Fruit fly (Drosophila melanogaster): ENCODE measurements around the gene NTPase.

Gene NTPase

DNA sequence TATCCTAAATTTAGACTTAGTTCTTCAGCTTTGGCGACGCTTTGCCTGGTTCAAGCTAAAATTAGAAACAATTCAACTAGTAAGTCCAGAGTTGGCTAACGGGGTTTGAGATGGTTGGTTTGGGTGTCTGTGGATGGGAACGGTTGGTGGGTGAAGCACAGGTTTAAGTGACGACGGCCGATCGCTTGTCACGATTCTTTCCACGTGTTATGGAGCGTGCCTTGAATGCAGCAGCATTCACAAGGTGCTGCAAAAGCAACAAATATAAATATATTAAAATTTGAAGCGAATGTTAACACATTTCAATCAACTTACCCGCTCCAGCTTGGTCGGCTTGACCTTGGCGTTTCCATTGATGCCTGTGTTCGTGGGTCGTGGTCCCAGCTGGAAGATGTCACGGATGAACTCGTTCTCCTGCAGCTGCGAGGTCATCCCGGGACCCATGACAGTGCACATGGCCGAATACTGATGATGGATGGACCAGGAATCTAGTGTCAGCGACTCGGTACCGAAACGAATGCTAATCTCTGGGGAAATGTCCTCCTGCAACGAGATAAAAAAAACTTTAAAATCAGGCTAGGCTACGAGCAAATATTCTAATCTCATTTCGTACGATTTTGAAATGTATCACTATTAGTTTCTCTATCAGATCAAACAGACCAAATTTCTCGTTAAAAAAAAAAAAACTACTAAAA, 16.5 kb downstream of the NTPase start, which contains the start of gene CG8813 (continued):
- no peak for TF ChIP-seq CG2875 (GFP tag; optimal IDR thresholded peaks at IDR 0.05)
- no peak for TF ChIP-seq CG34376 (GFP tag; optimal IDR thresholded peaks at IDR 0.05)
- TF ChIP-seq Ets65A (GFP tag), result peak; percentile 78
- no peak for TF ChIP-seq CG12769 (tag; optimal IDR thresholded peaks at IDR 0.05)
- TF ChIP-seq CG6813 (GFP tag; optimal IDR thresholded peaks at IDR 0.05), result no peak
- no peak for TF ChIP-seq CG11695 (GFP tag; IDR thresholded peaks at IDR 0.05)
- TF ChIP-seq Six4 (GFP tag; optimal IDR thresholded peaks at IDR 0.05), result no peak
- no peak for TF ChIP-seq maf-S (GFP tag; optimal IDR thresholded peaks at IDR 0.05)
- TF ChIP-seq inv (GFP tag; IDR thresholded peaks at IDR 0.05; ENCODE audit: partially characterized antibody), result 0 out of 2 replicates have a peak, but pooled peaks have one; percentile 16
- TF ChIP-seq vvl (GFP tag; IDR thresholded peaks at IDR 0.05), result peak; percentile 68; the same call in 1 of the 2 replicates
- TF ChIP-seq CG13894 (tag; optimal IDR thresholded peaks at IDR 0.05), result no peak
- TF ChIP-seq tap (tag; optimal IDR thresholded peaks at IDR 0.05), result no peak
- no peak for TF ChIP-seq pzg (GFP tag; optimal IDR thresholded peaks at IDR 0.05)
- no peak for TF ChIP-seq Atf6 (GFP tag; IDR thresholded peaks at IDR 0.05)
- no peak for TF ChIP-seq Jarid2 (GFP tag; optimal IDR thresholded peaks at IDR 0.05)
- TF ChIP-seq Gug (GFP tag; IDR thresholded peaks at IDR 0.05), result no peak
- TF ChIP-seq gem (tag; optimal IDR thresholded peaks at IDR 0.05), result no peak
- TF ChIP-seq lmd (GFP tag; IDR thresholded peaks at IDR 0.05), result no peak
- peak; percentile 48 for TF ChIP-seq Med (GFP tag)
- no peak for TF ChIP-seq HLH3B (GFP tag; IDR thresholded peaks at IDR 0.05)
- no peak for TF ChIP-seq tgo (GFP tag; IDR thresholded peaks at IDR 0.05)
- no peak for TF ChIP-seq sna (GFP tag; IDR thresholded peaks at IDR 0.05; ENCODE audit: partially characterized antibody)
- TF ChIP-seq jing (GFP tag; optimal IDR thresholded peaks at IDR 0.05), result no peak
- TF ChIP-seq CG18011 (GFP tag; optimal IDR thresholded peaks at IDR 0.05), result no peak
- no peak for TF ChIP-seq CG11504 (tag; optimal IDR thresholded peaks at IDR 0.05)
- no peak for TF ChIP-seq CG16815 (GFP tag; optimal IDR thresholded peaks at IDR 0.05)

DNA sequence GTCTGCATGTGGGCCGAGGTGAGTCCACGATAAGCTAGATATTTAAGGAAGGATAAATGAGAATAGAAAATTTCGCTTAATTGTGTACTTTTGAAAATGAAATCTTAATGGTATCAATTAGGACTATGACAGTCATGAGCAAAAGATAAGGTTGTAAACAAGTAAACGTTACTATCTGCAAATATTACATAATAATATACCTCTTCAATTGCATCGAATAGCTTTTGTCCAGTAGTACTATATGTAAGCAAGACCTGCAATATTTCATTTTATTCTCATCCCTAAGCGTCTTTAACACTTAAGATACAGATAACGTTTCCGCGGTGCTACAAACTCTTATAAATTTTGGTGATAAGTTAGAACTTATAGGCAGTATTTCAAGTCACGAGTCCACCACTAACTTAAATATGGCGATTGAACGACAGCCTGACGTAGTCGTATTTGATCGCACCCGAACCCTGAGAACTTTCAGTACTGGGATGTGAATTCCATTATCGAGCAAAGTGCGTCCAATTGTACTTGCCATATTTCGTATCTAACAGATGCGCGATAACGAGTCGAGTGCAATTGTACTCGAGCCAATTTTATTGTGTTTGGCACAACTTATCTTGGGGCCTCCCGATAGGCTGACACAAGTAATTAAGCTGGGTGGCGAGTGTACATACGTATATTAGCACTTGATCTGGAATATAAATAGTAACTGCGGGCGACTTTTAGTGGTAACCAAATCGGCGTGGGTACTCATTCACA, 19.9 kb downstream of the NTPase start:
- TF ChIP-seq exex (tag; optimal IDR thresholded peaks at IDR 0.05) (peak; percentile 93), grn (GFP tag; optimal IDR thresholded peaks at IDR 0.05) (peak; percentile 52), ash1 (GFP tag; optimal IDR thresholded peaks at IDR 0.05) (no peak), mirr (GFP tag; optimal IDR thresholded peaks at IDR 0.05) (peak; percentile 80), CG11093 (GFP tag; IDR thresholded peaks at IDR 0.05) (no peak), ab (GFP tag; optimal IDR thresholded peaks at IDR 0.05) (no peak), Sin3A (optimal IDR thresholded peaks at IDR 0.05) (no peak), CG2116 (GFP tag; optimal IDR thresholded peaks at IDR 0.05) (no peak), kni (GFP tag; optimal IDR thresholded peaks at IDR 0.05) (no peak), Hey (tag; optimal IDR thresholded peaks at IDR 0.05) (peak; percentile 39), chinmo (GFP tag; IDR thresholded peaks at IDR 0.05; ENCODE audit: partially characterized antibody) (0 out of 4 replicates have a peak, but pooled peaks have one; percentile 5), Dp (GFP tag; optimal IDR thresholded peaks at IDR 0.05) (no peak), CG10462 (GFP tag; optimal IDR thresholded peaks at IDR 0.05) (no peak), bcd (GFP tag; optimal IDR thresholded peaks at IDR 0.05) (no peak), CG12071 (GFP tag; optimal IDR thresholded peaks at IDR 0.05) (no peak), lab (GFP tag; optimal IDR thresholded peaks at IDR 0.05) (no peak), Deaf1 (tag; optimal IDR thresholded peaks at IDR 0.05) (peak; percentile 66), sug (tag; optimal IDR thresholded peaks at IDR 0.05) (peak; percentile 69), CG10543 (GFP tag; optimal IDR thresholded peaks at IDR 0.05) (peak; percentile 22), Poxn (GFP tag; IDR thresholded peaks at IDR 0.05) (no peak), CG31441 (GFP tag; IDR thresholded peaks at IDR 0.05) (no peak), BEAF-32 (GFP tag; optimal IDR thresholded peaks at IDR 0.05) (peak; percentile 23), repo (GFP tag; optimal IDR thresholded peaks at IDR 0.05) (no peak)

All from whole organism, embryonic.